Worm (Caenorhabditis elegans) whole organism, L2 larva: Measurements from ENCODE around the gene nhr-285.

ENCODE experiments used
- Y55F3AM.14 ChIP-seq: fragments of 200-800 bp; sonication (Bioruptor generic); optimal IDR thresholded peaks from 2 replicates; lab custom pipeline; 2018; ENCODE audit warnings: mild to moderate bottlenecking, missing genetic modification characterization, missing compliant biosample characterization
- ama-1 ChIP-seq: fragments of 150-350 bp; optimal IDR thresholded peaks from 2 replicates; lab custom pipeline; 2018; ENCODE audit warnings: inconsistent platforms
- egl-27 ChIP-seq: sonication (generic microtip); optimal IDR thresholded peaks from 3 replicates; lab custom pipeline; 2017; ENCODE audit warnings: missing biosample characterization, missing genetic modification reagents, missing genetic modification characterization
- elt-3 ChIP-seq: sonication (generic microtip); optimal IDR thresholded peaks from 2 replicates; lab custom pipeline; 2017; ENCODE audit warnings: missing biosample characterization, missing genetic modification characterization

ce11 chrV:15779128-15779729, at the start of gene nhr-285, which contains the start of gene irld-52:
- no peak for TF ChIP-seq elt-3
- no peak for TF ChIP-seq egl-27 (tag; lab: Kevin White, UChicago)
- TF ChIP-seq Y55F3AM.14, result no peak
- no peak for TF ChIP-seq ama-1
